Fruit fly (Drosophila melanogaster) whole organism, embryonic: ENCODE measurements around the gene Cyp4d20.

Experiments used
- Adf1 ChIP-seq: fragments of 200-800 bp; sonication (Bioruptor generic); IDR thresholded peaks from 2 replicates; pipeline ENCODE4 v1.3.6; 2022; ENCODE audit warnings: missing biosample characterization, missing genetic modification characterization
- B-H1 ChIP-seq: fragments of 200-800 bp; sonication (Bioruptor generic); IDR thresholded peaks from 3 replicates; pipeline ENCODE4 v1.3.6; 2022; ENCODE audit warnings: missing biosample characterization, missing genetic modification characterization
- CG10431 ChIP-seq: fragments of 200-800 bp; sonication (Bioruptor generic); optimal IDR thresholded peaks from 3 replicates; lab custom pipeline; 2018; ENCODE audit warnings: missing biosample characterization, mild to moderate bottlenecking, missing genetic modification characterization
- CG11456 ChIP-seq: fragments of 200-800 bp; sonication (Bioruptor generic); IDR thresholded peaks from 3 replicates; pipeline ENCODE4 v1.3.6; 2022; ENCODE audit warnings: missing biosample characterization, missing genetic modification characterization
- CG11696 ChIP-seq: fragments of 200-800 bp; sonication (Bioruptor generic); IDR thresholded peaks from 2 replicates; pipeline ENCODE4 v1.3.6; 2022; ENCODE audit warnings: missing biosample characterization, missing genetic modification characterization
- CG12104 ChIP-seq: fragments of 200-800 bp; sonication (Bioruptor generic); optimal IDR thresholded peaks from 3 replicates; lab custom pipeline; 2016; ENCODE audit warnings: missing biosample characterization, missing genetic modification characterization
- CG12219 ChIP-seq: fragments of 200-800 bp; sonication (Bioruptor generic); optimal IDR thresholded peaks from 3 replicates; lab custom pipeline; 2018; ENCODE audit warnings: missing biosample characterization, mild to moderate bottlenecking, missing genetic modification characterization
- CG12942 ChIP-seq: fragments of 200-800 bp; sonication (Bioruptor generic); optimal IDR thresholded peaks from 3 replicates; lab custom pipeline; 2016; ENCODE audit warnings: missing biosample characterization, missing genetic modification characterization
- CG15011 ChIP-seq: fragments of 200-800 bp; sonication (Bioruptor generic); optimal IDR thresholded peaks from 3 replicates; lab custom pipeline; 2018; ENCODE audit warnings: missing biosample characterization, mild to moderate bottlenecking, missing genetic modification characterization
- CG16863 ChIP-seq: fragments of 200-800 bp; sonication (Bioruptor generic); optimal IDR thresholded peaks from 3 replicates; lab custom pipeline; 2016; ENCODE audit warnings: missing biosample characterization, missing genetic modification characterization
- CG3065 ChIP-seq: fragments of 200-800 bp; sonication (Bioruptor generic); optimal IDR thresholded peaks from 2 replicates; lab custom pipeline; 2016; ENCODE audit warnings: missing biosample characterization, missing genetic modification characterization
- CG32532 ChIP-seq: fragments of 200-800 bp; sonication (Bioruptor generic); IDR thresholded peaks from 2 replicates; pipeline ENCODE4 v1.3.6; 2022; ENCODE audit warnings: missing biosample characterization, missing genetic modification characterization
- CG34224 ChIP-seq: fragments of 200-800 bp; sonication (Bioruptor generic); IDR thresholded peaks from 3 replicates; pipeline ENCODE4 v1.3.6; 2022; ENCODE audit warnings: missing biosample characterization, missing genetic modification characterization; ENCODE audit not compliant: partially characterized antibody
- CG3838 ChIP-seq: fragments of 200-800 bp; sonication (Bioruptor generic); optimal IDR thresholded peaks from 3 replicates; lab custom pipeline; 2016; ENCODE audit warnings: missing biosample characterization, missing genetic modification characterization
- CG4360 ChIP-seq: fragments of 200-800 bp; sonication (Bioruptor generic); IDR thresholded peaks from 2 replicates; pipeline ENCODE4 v1.3.6; 2022; ENCODE audit warnings: missing biosample characterization, missing genetic modification characterization
- CG4424 ChIP-seq: fragments of 200-800 bp; sonication (Bioruptor generic); optimal IDR thresholded peaks from 3 replicates; lab custom pipeline; 2016; ENCODE audit warnings: missing biosample characterization, missing genetic modification characterization
- CG5953 ChIP-seq: fragments of 200-800 bp; sonication (Bioruptor generic); IDR thresholded peaks from 2 replicates; pipeline ENCODE4 v1.3.6; 2022; ENCODE audit warnings: missing biosample characterization, missing genetic modification characterization
- CG6272 ChIP-seq: fragments of 200-800 bp; sonication (Bioruptor generic); IDR thresholded peaks from 2 replicates; pipeline ENCODE4 v1.3.6; 2022; ENCODE audit warnings: missing biosample characterization, missing genetic modification characterization
- CG7928 ChIP-seq: fragments of 200-800 bp; sonication (Bioruptor generic); optimal IDR thresholded peaks from 2 replicates; lab custom pipeline; 2017; ENCODE audit warnings: missing biosample characterization, mild to moderate bottlenecking, missing genetic modification characterization
- CG9727 ChIP-seq: fragments of 200-800 bp; sonication (Bioruptor generic); optimal IDR thresholded peaks from 3 replicates; lab custom pipeline; 2017; ENCODE audit warnings: missing biosample characterization, mild to moderate bottlenecking, missing genetic modification characterization
- Dip2 ChIP-seq: fragments of 200-800 bp; sonication (Bioruptor generic); IDR thresholded peaks from 2 replicates; pipeline ENCODE4 v1.3.6; 2022; ENCODE audit warnings: missing biosample characterization, missing genetic modification characterization
- Ets97D ChIP-seq: fragments of 200-800 bp; sonication (Bioruptor generic); optimal IDR thresholded peaks from 3 replicates; lab custom pipeline; 2016; ENCODE audit warnings: missing biosample characterization, missing genetic modification characterization
- GATAe ChIP-seq: fragments of 200-800 bp; sonication (Bioruptor generic); conservative IDR thresholded peaks from 2 replicates; pipeline ENCODE4 v1.3.6; 2022; ENCODE audit warnings: missing biosample characterization, missing genetic modification characterization
- HLHmδ ChIP-seq: fragments of 200-800 bp; sonication (Bioruptor generic); optimal IDR thresholded peaks from 2 replicates; lab custom pipeline; 2018; ENCODE audit warnings: missing biosample characterization, mild to moderate bottlenecking, missing genetic modification characterization, moderate library complexity
- MESR4 ChIP-seq: fragments of 200-800 bp; sonication (Bioruptor generic); optimal IDR thresholded peaks from 2 replicates; lab custom pipeline; 2018; ENCODE audit warnings: missing biosample characterization, mild to moderate bottlenecking, missing genetic modification characterization, moderate library complexity
- Meics ChIP-seq: fragments of 200-800 bp; sonication (Bioruptor generic); optimal IDR thresholded peaks from 2 replicates; lab custom pipeline; 2017; ENCODE audit warnings: missing biosample characterization, mild to moderate bottlenecking, missing genetic modification characterization
- NFAT ChIP-seq: fragments of 200-800 bp; sonication (Bioruptor generic); IDR thresholded peaks from 2 replicates; pipeline ENCODE4 v1.3.6; 2022; ENCODE audit warnings: missing biosample characterization, missing genetic modification characterization
- Nf-YC ChIP-seq: fragments of 200-800 bp; optimal IDR thresholded peaks from 3 replicates; lab custom pipeline; 2019; ENCODE audit warnings: missing biosample characterization, mild to moderate bottlenecking, missing genetic modification characterization, moderate library complexity
- Scr ChIP-seq: fragments of 200-800 bp; sonication (Bioruptor generic); IDR thresholded peaks from 2 replicates; pipeline ENCODE4 v1.3.6; 2022; ENCODE audit warnings: missing biosample characterization, missing genetic modification characterization; ENCODE audit not compliant: partially characterized antibody
- Spps ChIP-seq: fragments of 200-800 bp; sonication (Bioruptor generic); optimal IDR thresholded peaks from 2 replicates; lab custom pipeline; 2018; ENCODE audit warnings: missing biosample characterization, mild to moderate bottlenecking, missing genetic modification characterization
- Taf1 ChIP-seq: fragments of 200-800 bp; sonication (Bioruptor generic); IDR thresholded peaks from 2 replicates; pipeline ENCODE4 v1.3.6; 2022; ENCODE audit warnings: missing biosample characterization, missing genetic modification characterization
- amos ChIP-seq: fragments of 200-800 bp; sonication (Bioruptor generic); IDR thresholded peaks from 2 replicates; pipeline ENCODE4 v1.3.6; 2022; ENCODE audit warnings: missing biosample characterization, missing genetic modification characterization; ENCODE audit not compliant: partially characterized antibody
- br ChIP-seq: fragments of >200 bp; optimal IDR thresholded peaks from 2 replicates; lab custom pipeline; 2017
- cato ChIP-seq: fragments of 200-800 bp; sonication (Bioruptor generic); optimal IDR thresholded peaks from 2 replicates; lab custom pipeline; 2016; ENCODE audit warnings: missing biosample characterization, missing genetic modification characterization, borderline replicate concordance
- crol ChIP-seq: fragments of 200-800 bp; sonication (Bioruptor generic); IDR thresholded peaks from 2 replicates; pipeline ENCODE4 v1.3.6; 2022; ENCODE audit warnings: missing biosample characterization, missing genetic modification characterization
- cwo ChIP-seq: fragments of 200-800 bp; sonication (Bioruptor generic); optimal IDR thresholded peaks from 3 replicates; lab custom pipeline; 2017; ENCODE audit warnings: missing biosample characterization, missing genetic modification characterization, mild to moderate bottlenecking, moderate library complexity, missing genetic modification reagents
- en ChIP-seq: fragments of 200-800 bp; sonication (Bioruptor generic); optimal IDR thresholded peaks from 2 replicates; lab custom pipeline; 2016; ENCODE audit warnings: missing biosample characterization, missing genetic modification characterization
- esg ChIP-seq: fragments of 200-800 bp; sonication (Bioruptor generic); conservative IDR thresholded peaks from 2 replicates; pipeline ENCODE4 v1.3.6; 2022; ENCODE audit warnings: missing biosample characterization, missing genetic modification characterization
- lola ChIP-seq, 3 experiments: fragments of >200 bp in 2 of 3; fragments of 200-800 bp in 1 of 3; sonication (Bioruptor generic) in 1 of 3; optimal IDR thresholded peaks; 2 replicates each; lab custom pipeline; 2017 to 2019; ENCODE audit warnings: missing biosample characterization in 3 of 3, missing genetic modification characterization in 3 of 3, mild to moderate bottlenecking in 1 of 3, moderate library complexity in 1 of 3
- lov ChIP-seq, 2 experiments: fragments of 200-800 bp in 1 of 2; fragments of >200 bp in 1 of 2; sonication (Bioruptor generic) in 1 of 2; IDR thresholded peaks in 1 of 2; optimal IDR thresholded peaks in 1 of 2; 2 replicates in 1 of 2; 3 replicates in 1 of 2; pipeline versions ENCODE4 v1.3.6 to Lab custom; 2017 to 2022; ENCODE audit warnings: missing biosample characterization in 1 of 2, missing genetic modification characterization in 1 of 2
- nerfin-1 ChIP-seq: fragments of 200-800 bp; sonication (Bioruptor generic); optimal IDR thresholded peaks from 3 replicates; lab custom pipeline; 2019; ENCODE audit warnings: missing biosample characterization, mild to moderate bottlenecking, missing genetic modification characterization, moderate library complexity
- odd ChIP-seq: fragments of 200-800 bp; sonication (Bioruptor generic); optimal IDR thresholded peaks from 2 replicates; lab custom pipeline; 2017; ENCODE audit warnings: missing biosample characterization, mild to moderate bottlenecking, missing genetic modification characterization
- onecut ChIP-seq: fragments of 200-800 bp; sonication (Bioruptor generic); IDR thresholded peaks from 2 replicates; pipeline ENCODE4 v1.3.6; 2022; ENCODE audit warnings: missing biosample characterization, missing genetic modification characterization
- pho ChIP-seq: fragments of 200-800 bp; sonication (Bioruptor generic); optimal IDR thresholded peaks from 2 replicates; lab custom pipeline; 2016; ENCODE audit warnings: missing biosample characterization, missing genetic modification characterization
- salm ChIP-seq: fragments of 200-800 bp; sonication (Bioruptor generic); optimal IDR thresholded peaks from 2 replicates; lab custom pipeline; 2018; ENCODE audit warnings: missing biosample characterization, mild to moderate bottlenecking, missing genetic modification characterization
- sqz ChIP-seq: fragments of 200-800 bp; sonication (Bioruptor generic); optimal IDR thresholded peaks from 3 replicates; lab custom pipeline; 2018; ENCODE audit warnings: missing biosample characterization, mild to moderate bottlenecking, missing genetic modification characterization
- ssp ChIP-seq: fragments of 200-800 bp; sonication (Bioruptor generic); IDR thresholded peaks from 2 replicates; pipeline ENCODE4 v1.3.6; 2022; ENCODE audit warnings: missing biosample characterization, missing genetic modification characterization
- tll ChIP-seq, 2 experiments: fragments of 200-800 bp in 1 of 2; fragments of >200 bp in 1 of 2; sonication (Bioruptor generic) in 1 of 2; optimal IDR thresholded peaks; 2 replicates each; lab custom pipeline; 2017 to 2019; ENCODE audit warnings: missing biosample characterization in 2 of 2, missing genetic modification characterization in 2 of 2, mild to moderate bottlenecking in 1 of 2, moderate library complexity in 1 of 2
- wdn ChIP-seq: fragments of 200-800 bp; sonication (Bioruptor generic); IDR thresholded peaks from 2 replicates; pipeline ENCODE4 v1.3.6; 2022; ENCODE audit warnings: missing biosample characterization, missing genetic modification characterization
- z ChIP-seq: fragments of 200-800 bp; sonication (Bioruptor generic); IDR thresholded peaks from 3 replicates; pipeline ENCODE4 v1.3.6; 2022; ENCODE audit warnings: missing biosample characterization, missing genetic modification characterization

The Cyp4d20 gene

DNA sequence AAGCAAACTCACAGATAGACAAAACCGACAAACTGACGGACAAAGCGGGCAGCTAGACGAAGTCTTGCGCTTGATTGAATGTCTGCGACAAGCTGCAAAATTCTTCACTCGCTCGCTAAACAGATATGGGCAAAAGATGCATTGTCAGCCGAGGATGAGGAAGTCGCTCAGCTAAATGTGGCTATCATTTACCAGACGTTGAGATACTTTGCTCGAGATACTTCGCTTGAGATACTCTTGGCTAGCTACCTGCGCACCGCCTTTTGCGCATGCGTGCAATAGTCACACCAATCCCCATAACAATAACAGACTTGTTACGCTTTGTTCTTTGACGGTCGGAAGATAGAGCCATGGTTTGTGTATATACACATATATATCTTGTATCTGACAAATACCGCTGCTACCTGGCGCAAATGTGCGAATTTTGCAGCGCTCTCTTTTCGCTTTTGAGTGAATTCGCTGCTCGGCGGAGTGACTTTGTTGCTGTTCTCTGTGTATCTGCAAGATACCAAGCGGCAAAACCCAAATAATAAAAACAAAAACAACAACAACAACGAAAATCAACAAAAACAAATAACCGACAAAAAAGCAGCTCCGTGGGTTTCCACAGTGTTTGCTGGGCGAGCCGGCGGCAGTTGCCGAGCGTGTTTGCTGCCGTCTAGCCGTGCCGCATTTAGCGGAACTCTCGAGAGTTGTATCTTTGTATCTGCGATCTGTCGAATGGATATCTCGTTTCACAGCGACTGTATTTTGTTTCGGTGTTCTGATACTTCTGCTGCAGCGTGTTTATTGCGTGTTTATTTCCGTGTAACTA lies 39.4 kb downstream of the Cyp4d20 start:
- no peak for TF ChIP-seq Spps (tag; lab: Kevin White, UChicago)
- no peak for TF ChIP-seq lola (GFP tag; optimal IDR thresholded peaks at IDR 0.05; lab: Kevin White, UChicago)
- TF ChIP-seq CG12942 (GFP tag; lab: Kevin White, UChicago): no peak
- TF ChIP-seq CG7928 (GFP tag; lab: Kevin White, UChicago): no peak
- peak; percentile 23 for TF ChIP-seq odd (GFP tag; lab: Kevin White, UChicago)
- TF ChIP-seq CG3838 (GFP tag; lab: Kevin White, UChicago): no peak
- TF ChIP-seq Meics: no peak
- no peak for TF ChIP-seq CG6272 (GFP tag; lab: Robert Waterston, UW)
- TF ChIP-seq GATAe: no peak
- TF ChIP-seq en: no peak
- no peak for TF ChIP-seq lov (optimal IDR thresholded peaks at IDR 0.05; lab: Kevin White, UChicago)
- TF ChIP-seq lov (GFP tag; IDR thresholded peaks at IDR 0.05; lab: Robert Waterston, UW): no peak
- no peak for TF ChIP-seq CG15011 (GFP tag; lab: Kevin White, UChicago)
- peak; percentile 90 for TF ChIP-seq CG4360 (GFP tag; lab: Robert Waterston, UW)
- TF ChIP-seq Adf1 (GFP tag; lab: Robert Waterston, UW): peak; percentile 16; the same call in 1 of the 2 replicates
- no peak for TF ChIP-seq br (lab: Kevin White, UChicago)
- no peak for TF ChIP-seq CG34224 (GFP tag; lab: Robert Waterston, UW)
- TF ChIP-seq salm (tag; lab: Kevin White, UChicago): no peak
- no peak for TF ChIP-seq nerfin-1 (tag; lab: Kevin White, UChicago)
- TF ChIP-seq CG12104 (GFP tag; lab: Kevin White, UChicago): no peak
- TF ChIP-seq CG11696: no peak
- no peak for TF ChIP-seq HLHmδ
- TF ChIP-seq Scr (GFP tag; lab: Robert Waterston, UW): no peak
- TF ChIP-seq CG32532 (GFP tag; lab: Robert Waterston, UW): no peak
- no peak for TF ChIP-seq crol (GFP tag; lab: Robert Waterston, UW)
- no peak for TF ChIP-seq B-H1 (GFP tag; lab: Robert Waterston, UW)
- TF ChIP-seq CG9727 (GFP tag; lab: Kevin White, UChicago): peak; percentile 1
- no peak for TF ChIP-seq cwo (GFP tag; lab: Kevin White, UChicago)
- peak in 1 of 2 experiments; percentile 90 for TF ChIP-seq tll (GFP tag; optimal IDR thresholded peaks at IDR 0.05; lab: Kevin White, UChicago)
- TF ChIP-seq MESR4 (GFP tag; lab: Kevin White, UChicago): no peak
- TF ChIP-seq CG16863: no peak
- TF ChIP-seq CG3065 (GFP tag; lab: Kevin White, UChicago): no peak
- no peak for TF ChIP-seq wdn
- no peak for TF ChIP-seq CG12219 (GFP tag; lab: Kevin White, UChicago)
- TF ChIP-seq CG10431 (GFP tag; lab: Kevin White, UChicago): no peak
- no peak for TF ChIP-seq amos (GFP tag; lab: Robert Waterston, UW)
- TF ChIP-seq Nf-YC (tag; lab: Kevin White, UChicago): no peak
- TF ChIP-seq esg (GFP tag; lab: Robert Waterston, UW): no peak
- peak; percentile 39 for TF ChIP-seq sqz (GFP tag; lab: Kevin White, UChicago)
- no peak for TF ChIP-seq CG11456 (GFP tag; lab: Robert Waterston, UW)
- TF ChIP-seq onecut (GFP tag; lab: Robert Waterston, UW): no peak
- TF ChIP-seq Dip2 (GFP tag; lab: Robert Waterston, UW): no peak
- no peak for TF ChIP-seq Ets97D (GFP tag; lab: Kevin White, UChicago)
- TF ChIP-seq CG5953: no peak
- no peak for TF ChIP-seq pho (GFP tag; lab: Kevin White, UChicago)
- TF ChIP-seq Taf1 (GFP tag; lab: Robert Waterston, UW): no peak
- no peak for TF ChIP-seq CG4424 (GFP tag; lab: Kevin White, UChicago)
- TF ChIP-seq NFAT (GFP tag; lab: Robert Waterston, UW): no peak
- TF ChIP-seq cato (GFP tag; lab: Kevin White, UChicago): no peak
- TF ChIP-seq ssp (GFP tag; lab: Robert Waterston, UW): no peak
- TF ChIP-seq z: peak; percentile 88
